Worm (Caenorhabditis elegans) whole organism, L2 larva: Measurements from ENCODE around the gene ZK1086.2.

Experiments
- aly-2 ChIP-seq: fragments of 150-350 bp; optimal IDR thresholded peaks from 2 replicates; lab custom pipeline; 2014; ENCODE audit warnings: missing biosample characterization, missing genetic modification characterization
- ama-1 ChIP-seq: fragments of 150-350 bp; optimal IDR thresholded peaks from 2 replicates; lab custom pipeline; 2018; ENCODE audit warnings: inconsistent platforms
- elt-3 ChIP-seq: sonication (generic microtip); optimal IDR thresholded peaks from 2 replicates; lab custom pipeline; 2017; ENCODE audit warnings: missing biosample characterization, missing genetic modification characterization
- mdl-1 ChIP-seq, 2 experiments: fragments of 150-350 bp in 1 of 2; sonication (generic microtip) in 1 of 2; optimal IDR thresholded peaks; 2 replicates each; lab custom pipeline; 2017; ENCODE audit warnings: missing biosample characterization in 2 of 2, missing genetic modification characterization in 2 of 2
- snpc-4 ChIP-seq: fragments of 150-350 bp; optimal IDR thresholded peaks from 2 replicates; lab custom pipeline; 2014; ENCODE audit warnings: missing biosample characterization, missing genetic modification characterization

DNA sequence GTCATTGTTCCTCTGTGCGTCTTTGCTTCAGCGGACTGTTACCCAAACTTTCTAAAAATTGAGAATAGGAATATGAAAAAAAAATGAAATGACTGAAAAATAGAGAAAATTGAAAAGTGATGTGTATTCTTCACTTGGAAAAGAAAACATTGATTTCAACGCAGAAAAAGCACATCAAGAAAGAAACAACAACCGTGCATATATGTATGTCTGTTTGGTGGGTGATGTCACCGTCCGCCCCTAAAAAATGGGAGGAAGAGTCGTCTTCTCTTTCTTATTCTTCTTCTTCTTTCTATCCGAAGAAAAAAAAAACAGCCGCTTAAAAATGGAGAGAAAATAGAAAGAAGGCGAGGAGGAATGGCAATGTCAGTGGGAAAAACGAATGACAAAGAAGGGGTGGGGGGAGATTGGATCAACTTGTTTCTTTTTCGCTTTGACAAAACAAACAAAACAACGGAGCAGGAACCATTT, 22.9 kb downstream of the ZK1086.2 start, which contains the start of gene nkb-3:
- peak; percentile 16 for TF ChIP-seq ama-1 (lab: Kevin White, UChicago)
- TF ChIP-seq aly-2 (tag; lab: Kevin White, UChicago) = no peak
- no peak for TF ChIP-seq mdl-1 (tag; optimal IDR thresholded peaks at IDR 0.05; lab: Kevin White, UChicago)
- no peak for TF ChIP-seq snpc-4 (tag; lab: Kevin White, UChicago)
- TF ChIP-seq elt-3 (tag; lab: Kevin White, UChicago) = no peak
